Worm (Caenorhabditis elegans): ENCODE measurements around the gene crn-3.
A peak's percentile ranks its signal among the peaks of the same experiment; 100 is the strongest.

Gene crn-3

DNA sequence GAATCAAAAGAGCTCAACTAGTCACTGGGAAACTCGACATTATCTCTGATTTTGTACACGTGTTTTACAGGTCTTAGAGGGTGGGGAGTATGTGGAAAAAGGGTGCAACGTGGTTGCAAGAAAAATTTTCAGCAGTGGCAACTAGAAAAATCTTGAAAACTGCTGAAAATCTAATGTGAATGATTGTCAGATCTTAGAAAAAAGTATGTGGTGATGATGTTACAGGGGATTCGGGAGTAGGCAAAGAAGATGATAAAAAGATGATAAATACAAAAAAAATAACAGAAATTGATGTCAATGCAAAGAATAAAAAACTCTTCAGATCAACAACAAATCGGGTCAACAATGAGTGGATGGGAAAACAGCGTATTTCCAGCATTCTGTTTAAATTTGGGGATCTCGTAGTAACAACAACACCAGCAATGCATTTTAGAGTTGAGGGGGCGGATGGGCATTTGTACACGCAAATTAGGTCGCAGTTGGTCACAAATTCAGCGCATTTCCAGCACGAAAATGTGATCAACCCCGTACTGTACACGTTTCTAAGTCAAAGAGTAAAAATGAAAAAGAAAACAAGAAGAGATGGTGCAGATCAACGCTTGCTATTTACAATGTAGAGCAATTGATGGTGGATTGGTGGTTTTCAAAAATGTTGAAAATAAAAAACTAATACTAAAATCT, 44.2 kb upstream of the crn-3 start (continued):
- TF ChIP-seq B0261.1 (tag; optimal IDR thresholded peaks at IDR 0.05) (no peak), lag-1 (GFP tag; IDR thresholded peaks at IDR 0.05) (no peak), mcd-1 (GFP tag; IDR thresholded peaks at IDR 0.05) (no peak), dpff-1 (tag; optimal IDR thresholded peaks at IDR 0.05) (no peak), madf-8 (GFP tag; conservative IDR thresholded peaks at IDR 0.05) (no peak), chd-7 (tag; optimal IDR thresholded peaks at IDR 0.05) (peak; percentile 20)

DNA sequence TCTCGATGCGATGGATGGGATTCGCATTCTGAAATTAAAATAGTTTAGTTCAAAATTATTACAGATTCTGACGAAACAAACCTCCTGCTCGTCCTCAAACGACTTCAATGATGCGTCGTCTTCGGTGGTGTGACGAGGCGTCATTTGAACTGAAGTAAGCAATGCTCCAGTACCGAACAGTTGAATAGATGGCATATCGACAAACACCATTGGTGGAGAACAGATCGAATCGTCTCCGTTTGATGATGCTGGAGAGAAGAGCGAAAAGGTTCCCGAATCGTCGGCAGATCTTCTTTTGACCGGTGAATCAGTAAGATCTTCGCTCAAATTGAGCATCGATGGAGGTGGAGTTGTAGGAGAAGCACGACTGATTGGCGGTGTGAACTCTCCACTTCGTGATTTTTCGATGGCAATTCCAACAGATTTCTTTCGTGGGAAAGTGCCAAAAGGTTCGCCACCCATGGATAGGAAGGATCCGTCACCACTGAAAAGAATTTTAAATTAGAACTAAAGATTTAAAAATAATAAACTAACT, 43.4 kb upstream of the crn-3 start:
- peak; percentile 9; the same call in 1 of the 2 replicates for TF ChIP-seq B0336.3 (GFP tag; IDR thresholded peaks at IDR 0.05)
- 0 out of 2 replicates have a peak, but pooled peaks have one; percentile 34 for TF ChIP-seq madf-3 (GFP tag; IDR thresholded peaks at IDR 0.05)
- peak; percentile 13; the same call in 1 of the 2 replicates for TF ChIP-seq K11D2.4 (GFP tag; IDR thresholded peaks at IDR 0.05)
- TF ChIP-seq zfh-2 (GFP tag; conservative IDR thresholded peaks at IDR 0.05) = peak; percentile 19; the same call in 1 of the 2 replicates
- peak; percentile 19 for TF ChIP-seq ets-4 (GFP tag; optimal IDR thresholded peaks at IDR 0.05)
- TF ChIP-seq lin-35 (GFP tag; optimal IDR thresholded peaks at IDR 0.05) = peak in 1 of 3 experiments; percentile 23
- no peak for TF ChIP-seq Y95B8A.8 (GFP tag; IDR thresholded peaks at IDR 0.05)
- no peak for TF ChIP-seq B0019.2 (GFP tag; conservative IDR thresholded peaks at IDR 0.05)
- no peak for TF ChIP-seq ceh-40 (GFP tag; IDR thresholded peaks at IDR 0.05)
- peak; percentile 59; the same call in 1 of the 2 replicates for TF ChIP-seq nfyb-1 (GFP tag; IDR thresholded peaks at IDR 0.05)
- 0 out of 2 replicates have a peak, but pooled peaks have one; percentile 9 for TF ChIP-seq cebp-1 (GFP tag; IDR thresholded peaks at IDR 0.05)
- peak; percentile 35 for TF ChIP-seq cebp-1 (tag; optimal IDR thresholded peaks at IDR 0.05)
- no peak for TF ChIP-seq ztf-25 (GFP tag; IDR thresholded peaks at IDR 0.05)
- TF ChIP-seq bed-1 (GFP tag; IDR thresholded peaks at IDR 0.05) = 0 out of 2 replicates have a peak, but pooled peaks have one; percentile 26
- no peak for TF ChIP-seq ztf-3 (GFP tag; optimal IDR thresholded peaks at IDR 0.05)
- peak; percentile 1 for TF ChIP-seq akir-1 (GFP tag; optimal IDR thresholded peaks at IDR 0.05)
- peak; percentile 44 for TF ChIP-seq Y53G8AR.9 (GFP tag; conservative IDR thresholded peaks at IDR 0.05)

- TF ChIP-seq egl-18 (GFP tag; IDR thresholded peaks at IDR 0.05) (no peak), snpc-1.3 (tag; optimal IDR thresholded peaks at IDR 0.05; ENCODE audit: insufficient read depth) (peak; percentile 40), F57C9.4 (tag; optimal IDR thresholded peaks at IDR 0.05) (no peak), snpc-3.4 (tag; optimal IDR thresholded peaks at IDR 0.05) (no peak), lag-1 (GFP tag; IDR thresholded peaks at IDR 0.05) (0 out of 2 replicates have a peak, but pooled peaks have one; percentile 26), hrde-1 (tag; optimal IDR thresholded peaks at IDR 0.05; ENCODE audit: borderline replicate concordance) (peak; percentile 10), snpc-4 (GFP tag; optimal IDR thresholded peaks at IDR 0.05) (peak; percentile 42), snpc-4 (tag; optimal IDR thresholded peaks at IDR 0.05) (peak in 1 of 4 experiments; percentile 37), F52B5.7 (tag; optimal IDR thresholded peaks at IDR 0.05) (no peak), F33H1.4 (GFP tag; IDR thresholded peaks at IDR 0.05) (0 out of 2 replicates have a peak, but pooled peaks have one; percentile 7), ztf-6 (GFP tag; IDR thresholded peaks at IDR 0.05) (0 out of 2 replicates have a peak, but pooled peaks have one; percentile 48), let-607 (tag; optimal IDR thresholded peaks at IDR 0.05) (peak in 1 of 2 experiments; percentile 2), lin-26 (GFP tag; IDR thresholded peaks at IDR 0.05) (0 out of 2 replicates have a peak, but pooled peaks have one; percentile 52), rpc-1 (optimal IDR thresholded peaks at IDR 0.05) (peak; percentile 50), rpc-1 (tag; optimal IDR thresholded peaks at IDR 0.05) (peak; percentile 78), madf-6 (GFP tag; IDR thresholded peaks at IDR 0.05) (0 out of 2 replicates have a peak, but pooled peaks have one; percentile 13), Y79H2A.3 (GFP tag; conservative IDR thresholded peaks at IDR 0.05) (peak; percentile 61; the same call in 1 of the 2 replicates), B0261.1 (tag; optimal IDR thresholded peaks at IDR 0.05) (peak; percentile 63), madf-3 (GFP tag; IDR thresholded peaks at IDR 0.05) (no peak), ceh-79 (tag; optimal IDR thresholded peaks at IDR 0.05) (no peak), pbrm-1 (GFP tag; IDR thresholded peaks at IDR 0.05) (no peak), K11D2.4 (GFP tag; IDR thresholded peaks at IDR 0.05) (0 out of 2 replicates have a peak, but pooled peaks have one; percentile 10), dpff-1 (tag; optimal IDR thresholded peaks at IDR 0.05) (no peak), lin-54 (GFP tag; optimal IDR thresholded peaks at IDR 0.05) (peak; percentile 34), ztf-26 (tag; optimal IDR thresholded peaks at IDR 0.05) (no peak)
Measured at ce11 chrII:10545213-10545612, 42.6 kb upstream of the crn-3 start.
